Worm (Caenorhabditis elegans) whole organism, young adult: ENCODE data around the gene srx-28.

Experiments
- B0261.1 ChIP-seq: sonication (generic microtip); optimal IDR thresholded peaks from 2 replicates; lab custom pipeline; 2016; ENCODE audit warnings: mild to moderate bottlenecking, missing genetic modification characterization, moderate library complexity, missing compliant biosample characterization
- B0336.3 ChIP-seq: fragments of 200-800 bp; sonication (Bioruptor generic); IDR thresholded peaks from 2 replicates; pipeline ENCODE4 v1.3.6; 2022; ENCODE audit warnings: missing genetic modification characterization, missing compliant biosample characterization
- F22D6.2 ChIP-seq: sonication (generic microtip); optimal IDR thresholded peaks from 2 replicates; lab custom pipeline; 2016; ENCODE audit warnings: mild to moderate bottlenecking, missing genetic modification characterization, missing compliant biosample characterization
- F39B2.1 ChIP-seq: fragments of 200-800 bp; sonication (Bioruptor generic); IDR thresholded peaks from 2 replicates; pipeline ENCODE4 v1.3.6; 2022; ENCODE audit warnings: missing genetic modification reagents, missing genetic modification characterization, missing compliant biosample characterization
- F55B11.4 ChIP-seq: sonication (generic microtip); optimal IDR thresholded peaks from 2 replicates; lab custom pipeline; 2016; ENCODE audit warnings: missing compliant biosample characterization, missing genetic modification characterization, borderline replicate concordance; ENCODE audit not compliant: insufficient read depth
- F57A8.1 ChIP-seq: fragments of 200-800 bp; sonication (Bioruptor generic); optimal IDR thresholded peaks from 2 replicates; lab custom pipeline; 2018; ENCODE audit warnings: mild to moderate bottlenecking, missing genetic modification characterization, moderate library complexity, missing compliant biosample characterization
- K12H6.12 ChIP-seq: fragments of 200-800 bp; sonication (Bioruptor generic); optimal IDR thresholded peaks from 2 replicates; lab custom pipeline; 2018; ENCODE audit warnings: mild to moderate bottlenecking, missing genetic modification characterization, missing compliant biosample characterization
- T07F8.4 ChIP-seq: sonication (generic microtip); optimal IDR thresholded peaks from 2 replicates; lab custom pipeline; 2016; ENCODE audit warnings: mild to moderate bottlenecking, missing genetic modification characterization, moderate library complexity, missing compliant biosample characterization
- ama-1 ChIP-seq, 3 experiments: fragments of 150-350 bp in 1 of 3; sonication (generic microtip) in 2 of 3; optimal IDR thresholded peaks; 2 replicates each; lab custom pipeline; 2014 to 2018; ENCODE audit warnings: missing biosample characterization in 2 of 3, missing genetic modification characterization in 2 of 3, missing genetic modification reagents in 2 of 3
- aptf-3 ChIP-seq: fragments of 200-800 bp; sonication (Bioruptor generic); IDR thresholded peaks from 2 replicates; pipeline ENCODE4 v1.3.6; 2022; ENCODE audit warnings: missing genetic modification characterization, missing compliant biosample characterization
- attf-3 ChIP-seq: fragments of 200-800 bp; sonication (Bioruptor generic); conservative IDR thresholded peaks from 2 replicates; pipeline ENCODE4 v1.3.6; 2022; ENCODE audit warnings: missing genetic modification reagents, missing genetic modification characterization, missing compliant biosample characterization
- cebp-1 ChIP-seq, 2 experiments: fragments of 200-800 bp in 1 of 2; sonication (Bioruptor generic) in 1 of 2; sonication (generic microtip) in 1 of 2; IDR thresholded peaks in 1 of 2; optimal IDR thresholded peaks in 1 of 2; 2 replicates each; pipeline versions ENCODE4 v1.3.6 to Lab custom; 2017 to 2022; ENCODE audit warnings: missing compliant biosample characterization in 2 of 2, missing genetic modification characterization in 2 of 2, mild to moderate bottlenecking in 1 of 2, missing genetic modification reagents in 1 of 2, moderate library complexity in 1 of 2
- ceh-40 ChIP-seq: fragments of 200-800 bp; sonication (Bioruptor generic); IDR thresholded peaks from 2 replicates; pipeline ENCODE4 v1.3.6; 2022; ENCODE audit warnings: missing genetic modification characterization, missing compliant biosample characterization
- ceh-91 ChIP-seq: fragments of 200-800 bp; sonication (Bioruptor generic); IDR thresholded peaks from 2 replicates; pipeline ENCODE4 v1.3.6; 2022; ENCODE audit warnings: missing genetic modification reagents, missing genetic modification characterization, missing compliant biosample characterization
- chd-7 ChIP-seq: sonication (generic microtip); optimal IDR thresholded peaks from 2 replicates; lab custom pipeline; 2016; ENCODE audit warnings: mild to moderate bottlenecking, missing genetic modification characterization, moderate library complexity, missing compliant biosample characterization
- die-1 ChIP-seq: sonication (generic microtip); optimal IDR thresholded peaks from 2 replicates; lab custom pipeline; 2016; ENCODE audit warnings: missing genotype, mild to moderate bottlenecking, missing genetic modification characterization, missing compliant biosample characterization
- ekl-4 ChIP-seq: fragments of 200-800 bp; sonication (Bioruptor generic); IDR thresholded peaks from 2 replicates; pipeline ENCODE4 v1.3.6; 2022; ENCODE audit warnings: missing genetic modification reagents, missing genetic modification characterization, missing compliant biosample characterization
- him-1 ChIP-seq: sonication (generic microtip); optimal IDR thresholded peaks from 2 replicates; lab custom pipeline; 2016; ENCODE audit warnings: missing genotype, missing genetic modification reagents, missing genetic modification characterization, missing compliant biosample characterization
- hmg-1.2 ChIP-seq: fragments of 200-800 bp; sonication (Bioruptor generic); IDR thresholded peaks from 2 replicates; pipeline ENCODE4 v1.3.6; 2022; ENCODE audit warnings: missing genetic modification reagents, missing genetic modification characterization, missing compliant biosample characterization
- hmg-20 ChIP-seq: fragments of 200-800 bp; sonication (Bioruptor generic); IDR thresholded peaks from 2 replicates; pipeline ENCODE4 v1.3.6; 2022; ENCODE audit warnings: missing genetic modification reagents, missing genetic modification characterization, missing compliant biosample characterization
- hrde-1 ChIP-seq: sonication (generic microtip); optimal IDR thresholded peaks from 2 replicates; lab custom pipeline; 2016; ENCODE audit warnings: missing genetic modification characterization, mild to moderate bottlenecking, missing compliant biosample characterization, moderate library complexity, missing genotype, missing genetic modification reagents, borderline replicate concordance
- lin-26 ChIP-seq: fragments of 200-800 bp; sonication (Bioruptor generic); IDR thresholded peaks from 2 replicates; pipeline ENCODE4 v1.3.6; 2022; ENCODE audit warnings: missing genetic modification reagents, missing genetic modification characterization, missing compliant biosample characterization
- madf-10 ChIP-seq: sonication (generic microtip); optimal IDR thresholded peaks from 2 replicates; lab custom pipeline; 2016; ENCODE audit warnings: mild to moderate bottlenecking, missing genetic modification characterization, missing compliant biosample characterization
- nfya-1 ChIP-seq: sonication (generic microtip); optimal IDR thresholded peaks from 2 replicates; lab custom pipeline; 2017; ENCODE audit warnings: antibody characterized with exemption, missing compliant biosample characterization, missing genetic modification characterization, borderline replicate concordance; ENCODE audit not compliant: insufficient read depth
- nhr-179 ChIP-seq: sonication (generic microtip); optimal IDR thresholded peaks from 2 replicates; lab custom pipeline; 2016; ENCODE audit warnings: mild to moderate bottlenecking, missing genetic modification characterization, missing compliant biosample characterization
- nhr-90 ChIP-seq: sonication (generic microtip); optimal IDR thresholded peaks from 2 replicates; lab custom pipeline; 2016; ENCODE audit warnings: missing genotype, mild to moderate bottlenecking, missing genetic modification characterization, missing compliant biosample characterization
- pbrm-1 ChIP-seq: fragments of 200-800 bp; sonication (Bioruptor generic); IDR thresholded peaks from 2 replicates; pipeline ENCODE4 v1.3.6; 2022; ENCODE audit warnings: missing genetic modification reagents, missing genetic modification characterization, missing compliant biosample characterization
- pha-4 ChIP-seq: fragments of 150-350 bp; sonication (generic microtip); optimal IDR thresholded peaks from 2 replicates; lab custom pipeline; 2014; ENCODE audit warnings: missing biosample characterization, missing genetic modification reagents, missing genetic modification characterization
- rec-8 ChIP-seq, 2 experiments: sonication (generic microtip); optimal IDR thresholded peaks; 2 replicates each; lab custom pipeline; 2016; ENCODE audit warnings: mild to moderate bottlenecking in 2 of 2, missing genetic modification characterization in 2 of 2, missing genetic modification reagents in 2 of 2, missing genotype in 2 of 2, missing biosample characterization in 1 of 2, missing compliant biosample characterization in 1 of 2, moderate library complexity in 1 of 2
- repo-1 ChIP-seq: sonication (generic microtip); optimal IDR thresholded peaks from 2 replicates; lab custom pipeline; 2017; ENCODE audit warnings: mild to moderate bottlenecking, missing genetic modification characterization, missing compliant biosample characterization
- sdz-38 ChIP-seq: sonication (generic microtip); optimal IDR thresholded peaks from 2 replicates; lab custom pipeline; 2016; ENCODE audit warnings: missing genotype, missing genetic modification characterization, missing compliant biosample characterization
- sea-2 ChIP-seq: fragments of 200-800 bp; sonication (Bioruptor generic); IDR thresholded peaks from 2 replicates; pipeline ENCODE4 v1.3.6; 2022; ENCODE audit warnings: missing genetic modification characterization, missing compliant biosample characterization
- snpc-1.1 ChIP-seq: sonication (generic microtip); optimal IDR thresholded peaks from 2 replicates; lab custom pipeline; 2017; ENCODE audit warnings: missing genetic modification characterization, mild to moderate bottlenecking, missing compliant biosample characterization, antibody characterized with exemption, moderate library complexity, missing genotype, missing genetic modification reagents; ENCODE audit not compliant: insufficient read depth
- snpc-1.3 ChIP-seq: sonication (generic microtip); optimal IDR thresholded peaks from 2 replicates; lab custom pipeline; 2017; ENCODE audit warnings: missing genetic modification characterization, mild to moderate bottlenecking, missing compliant biosample characterization, antibody characterized with exemption, moderate library complexity, missing genotype, missing genetic modification reagents; ENCODE audit not compliant: insufficient read depth
- snpc-4 ChIP-seq, 5 experiments: fragments of 150-350 bp in 1 of 5; sonication (generic microtip) in 4 of 5; optimal IDR thresholded peaks; 2 replicates each; lab custom pipeline; 2014 to 2018; ENCODE audit warnings: missing genetic modification characterization in 5 of 5, missing biosample characterization in 3 of 5, antibody characterized with exemption in 2 of 5, mild to moderate bottlenecking in 2 of 5, missing compliant biosample characterization in 2 of 5, missing genotype in 2 of 5, moderate library complexity in 2 of 5, missing genetic modification reagents in 1 of 5
- unc-62 ChIP-seq: fragments of 150-350 bp; optimal IDR thresholded peaks from 2 replicates; lab custom pipeline; 2014; ENCODE audit warnings: missing biosample characterization, missing genetic modification reagents, missing genetic modification characterization
- ztf-25 ChIP-seq: fragments of 200-800 bp; sonication (Bioruptor generic); IDR thresholded peaks from 2 replicates; pipeline ENCODE4 v1.3.6; 2022; ENCODE audit warnings: missing genetic modification reagents, missing genetic modification characterization, missing compliant biosample characterization
- ztf-28 ChIP-seq: fragments of 200-800 bp; sonication (Bioruptor generic); IDR thresholded peaks from 2 replicates; pipeline ENCODE4 v1.3.6; 2022; ENCODE audit warnings: missing genetic modification reagents, missing genetic modification characterization, missing compliant biosample characterization

srx-28 gene

DNA sequence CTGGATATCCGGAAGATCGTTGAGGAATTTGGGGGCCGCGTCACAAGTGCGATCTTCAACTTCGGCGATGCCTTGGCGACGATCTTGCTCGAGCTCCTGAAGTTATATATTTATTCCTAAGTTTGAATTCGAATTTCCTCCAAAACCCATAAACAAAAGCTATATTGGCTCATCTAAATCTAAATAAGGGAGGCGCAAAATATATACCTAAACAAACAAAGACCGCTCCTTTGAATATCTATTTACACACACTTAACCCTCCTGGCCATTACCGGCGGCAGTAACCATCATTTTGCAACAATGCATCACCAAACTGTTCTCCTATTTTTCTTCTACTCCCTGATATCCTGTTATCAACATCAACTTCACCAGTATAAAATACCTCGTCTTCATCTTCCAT, 38.9 kb upstream of the srx-28 start, which contains the start of gene F54E2.2:
F54E2.2 (plus strand) TSS at position 301 of the 400 bp plus-strand sequence.
- TF ChIP-seq madf-10 (tag; lab: Kevin White, UChicago) (no peak), unc-62 (GFP tag; lab: Kevin White, UChicago) (no peak), attf-3 (GFP tag; lab: Robert Waterston, UW) (no peak), F55B11.4 (tag; lab: Kevin White, UChicago) (no peak), hmg-1.2 (no peak), snpc-4 (GFP tag; optimal IDR thresholded peaks at IDR 0.05; lab: Kevin White, UChicago) (no peak), snpc-4 (tag; optimal IDR thresholded peaks at IDR 0.05; lab: Kevin White, UChicago) (no peak), ceh-40 (no peak), ekl-4 (GFP tag; lab: Robert Waterston, UW) (no peak), lin-26 (GFP tag; lab: Robert Waterston, UW) (no peak), sea-2 (GFP tag; lab: Robert Waterston, UW) (no peak), ama-1 (optimal IDR thresholded peaks at IDR 0.05; lab: Kevin White, UChicago) (no peak), ama-1 (GFP tag; optimal IDR thresholded peaks at IDR 0.05; lab: Kevin White, UChicago) (no peak), cebp-1 (GFP tag; IDR thresholded peaks at IDR 0.05; lab: Robert Waterston, UW) (no peak), cebp-1 (tag; optimal IDR thresholded peaks at IDR 0.05; lab: Kevin White, UChicago) (no peak), him-1 (tag; lab: Kevin White, UChicago) (no peak), nfya-1 (no peak)

DNA sequence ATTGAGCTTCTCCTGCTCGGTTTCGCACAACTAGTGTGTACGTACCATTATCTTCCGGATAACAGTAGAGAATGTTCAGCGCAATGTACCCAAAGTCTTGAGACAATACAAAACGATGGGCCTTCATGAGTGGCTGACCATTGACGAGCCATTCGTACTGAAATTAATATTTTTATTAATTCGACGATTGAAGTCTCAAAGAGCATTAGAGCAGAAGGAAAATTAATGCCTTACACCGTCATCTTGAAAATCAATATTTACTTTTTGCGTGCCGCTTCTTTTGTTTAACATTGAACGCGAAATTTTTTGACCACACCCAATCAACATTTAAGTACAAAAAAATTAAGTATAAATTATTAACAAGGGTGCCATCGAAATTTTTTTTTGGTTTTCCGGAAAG, 35.9 kb upstream of the srx-28 start:
- no peak for TF ChIP-seq nhr-90 (tag; lab: Kevin White, UChicago)
- TF ChIP-seq B0336.3 = no peak
- no peak for TF ChIP-seq pbrm-1 (GFP tag; lab: Robert Waterston, UW)
- no peak for TF ChIP-seq F57A8.1 (GFP tag; lab: Kevin White, UChicago)
- TF ChIP-seq K12H6.12 (tag; lab: Kevin White, UChicago) = no peak
- TF ChIP-seq repo-1 (tag; lab: Kevin White, UChicago) = no peak
- TF ChIP-seq F22D6.2 (tag; lab: Kevin White, UChicago) = no peak
- TF ChIP-seq ztf-25 = no peak
- TF ChIP-seq him-1 (tag; lab: Kevin White, UChicago) = no peak
- no peak for TF ChIP-seq F39B2.1 (GFP tag; lab: Robert Waterston, UW)
- TF ChIP-seq B0261.1 = no peak
- no peak for TF ChIP-seq snpc-1.3
- no peak for TF ChIP-seq T07F8.4 (tag; lab: Kevin White, UChicago)
- TF ChIP-seq hmg-1.2 = no peak
- no peak for TF ChIP-seq die-1
- no peak for TF ChIP-seq chd-7
- TF ChIP-seq nhr-179 (tag; lab: Kevin White, UChicago) = no peak
- TF ChIP-seq hmg-20 (GFP tag; lab: Robert Waterston, UW) = no peak
- TF ChIP-seq aptf-3 = no peak
- TF ChIP-seq hrde-1 (tag; lab: Kevin White, UChicago) = no peak

DNA sequence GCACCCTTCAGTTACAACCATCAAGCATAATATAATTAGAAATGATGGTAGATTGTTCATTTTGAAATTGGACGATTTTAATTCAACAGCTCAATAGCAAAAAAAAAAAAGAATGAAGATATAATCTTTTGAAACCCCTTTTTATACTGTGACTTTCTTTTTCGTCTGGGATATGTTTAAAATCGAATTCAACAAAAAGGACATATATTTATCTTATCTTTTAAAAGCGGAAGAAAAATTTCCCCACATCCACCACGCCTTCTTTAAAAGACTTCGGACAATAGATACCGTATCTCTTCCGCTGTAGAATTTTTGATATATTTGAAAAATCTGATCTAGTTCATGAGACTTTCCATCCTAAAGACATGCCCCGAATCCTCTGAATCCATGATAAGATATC, 23.7 kb upstream of the srx-28 start, which contains the start of gene R05D8.11:
R05D8.11 (minus strand) TSS at position 101 of the 400 bp plus-strand sequence.
- TF ChIP-seq pha-4 (tag; lab: Kevin White, UChicago) (no peak), him-1 (tag; lab: Kevin White, UChicago) (no peak), K12H6.12 (tag; lab: Kevin White, UChicago) (no peak), sdz-38 (tag; lab: Kevin White, UChicago) (no peak), ztf-28 (GFP tag; lab: Robert Waterston, UW) (no peak), ceh-91 (no peak), rec-8 (tag; optimal IDR thresholded peaks at IDR 0.05; lab: Kevin White, UChicago) (no peak), cebp-1 (GFP tag; IDR thresholded peaks at IDR 0.05; lab: Robert Waterston, UW) (no peak), cebp-1 (tag; optimal IDR thresholded peaks at IDR 0.05; lab: Kevin White, UChicago) (no peak), snpc-1.1 (no peak)
- TF ChIP-seq, all 124 proteins: peak for 0
